Fruit fly (Drosophila melanogaster) whole organism, embryonic: ENCODE results near the gene Cpr67Fa2.

Experiments used
- Awh ChIP-seq: fragments of 200-800 bp; sonication (Bioruptor generic); IDR thresholded peaks from 2 replicates; pipeline ENCODE4, ENCODE4 v1.3.6; 2022; ENCODE audit warnings: missing biosample characterization, missing genetic modification characterization
- Bgb ChIP-seq: fragments of 200-800 bp; sonication (Bioruptor generic); IDR thresholded peaks from 2 replicates; pipeline ENCODE4 v1.3.6; 2022; ENCODE audit warnings: missing biosample characterization, missing genetic modification characterization; ENCODE audit not compliant: partially characterized antibody
- C15 ChIP-seq: fragments of 200-800 bp; sonication (Bioruptor generic); IDR thresholded peaks from 3 replicates; pipeline ENCODE4 v1.3.6; 2022; ENCODE audit warnings: missing biosample characterization, missing genetic modification characterization
- CG10147 ChIP-seq: fragments of 200-800 bp; sonication (Bioruptor generic); optimal IDR thresholded peaks from 2 replicates; lab custom pipeline; 2019; ENCODE audit warnings: missing biosample characterization, mild to moderate bottlenecking, missing genetic modification characterization, moderate library complexity
- CG10321 ChIP-seq: fragments of 200-800 bp; sonication (Bioruptor generic); IDR thresholded peaks from 2 replicates; pipeline ENCODE4 v1.3.6; 2022; ENCODE audit warnings: missing biosample characterization, missing genetic modification characterization
- CG10979 ChIP-seq: fragments of 200-800 bp; sonication (Bioruptor generic); optimal IDR thresholded peaks from 2 replicates; lab custom pipeline; 2018; ENCODE audit warnings: missing biosample characterization, mild to moderate bottlenecking, missing genetic modification characterization, moderate library complexity
- CG11695 ChIP-seq: fragments of 200-800 bp; sonication (Bioruptor generic); IDR thresholded peaks from 3 replicates; pipeline ENCODE4 v1.3.6; 2022; ENCODE audit warnings: missing biosample characterization, missing genetic modification characterization
- CG12104 ChIP-seq: fragments of 200-800 bp; sonication (Bioruptor generic); optimal IDR thresholded peaks from 3 replicates; lab custom pipeline; 2016; ENCODE audit warnings: missing biosample characterization, missing genetic modification characterization
- CG13894 ChIP-seq: fragments of 200-800 bp; sonication (Bioruptor generic); optimal IDR thresholded peaks from 3 replicates; lab custom pipeline; 2018; ENCODE audit warnings: missing biosample characterization, mild to moderate bottlenecking, missing genetic modification characterization, moderate library complexity
- CG18262 ChIP-seq: fragments of 200-800 bp; optimal IDR thresholded peaks from 3 replicates; lab custom pipeline; 2019; ENCODE audit warnings: missing biosample characterization, mild to moderate bottlenecking, missing genetic modification characterization, moderate library complexity
- CG18599 ChIP-seq: fragments of 200-800 bp; sonication (Bioruptor generic); optimal IDR thresholded peaks from 3 replicates; lab custom pipeline; 2017; ENCODE audit warnings: missing biosample characterization, missing genetic modification characterization, mild to moderate bottlenecking, moderate library complexity, missing genetic modification reagents
- CG2199 ChIP-seq: fragments of 200-800 bp; sonication (Bioruptor generic); IDR thresholded peaks from 3 replicates; pipeline ENCODE4 v1.3.6; 2022; ENCODE audit warnings: missing biosample characterization, missing genetic modification characterization
- CG31224 ChIP-seq: fragments of 200-800 bp; sonication (Bioruptor generic); IDR thresholded peaks from 2 replicates; pipeline ENCODE4 v1.3.6; 2022; ENCODE audit warnings: missing biosample characterization, missing genetic modification characterization
- CG34422 ChIP-seq: fragments of 200-800 bp; sonication (Bioruptor generic); IDR thresholded peaks from 3 replicates; pipeline ENCODE4 v1.3.6; 2022; ENCODE audit warnings: missing biosample characterization, missing genetic modification characterization
- CG7372 ChIP-seq: fragments of 200-800 bp; sonication (Bioruptor generic); IDR thresholded peaks from 2 replicates; pipeline ENCODE4 v1.3.6; 2022; ENCODE audit warnings: missing biosample characterization, missing genetic modification characterization
- Hey ChIP-seq: fragments of 200-800 bp; sonication (Bioruptor generic); optimal IDR thresholded peaks from 3 replicates; lab custom pipeline; 2018; ENCODE audit warnings: missing biosample characterization, mild to moderate bottlenecking, missing genetic modification characterization
- Mrtf ChIP-seq: fragments of 200-800 bp; sonication (Bioruptor generic); IDR thresholded peaks from 3 replicates; pipeline ENCODE4 v1.3.6; 2022; ENCODE audit warnings: missing biosample characterization, missing genetic modification characterization
- Six4 ChIP-seq: fragments of 200-800 bp; sonication (Bioruptor generic); optimal IDR thresholded peaks from 2 replicates; lab custom pipeline; 2016; ENCODE audit warnings: missing biosample characterization, missing genetic modification characterization
- Trl ChIP-seq, 3 experiments: fragments of >200 bp in 2 of 3; fragments of 200-800 bp in 1 of 3; sonication (Bioruptor generic) in 1 of 3; optimal IDR thresholded peaks; 2 replicates in 1 of 3; 3 replicates in 2 of 3; lab custom pipeline; 2016 to 2017; ENCODE audit warnings: missing biosample characterization in 1 of 3, missing genetic modification characterization in 1 of 3
- ab ChIP-seq: fragments of 200-800 bp; sonication (Bioruptor generic); optimal IDR thresholded peaks from 2 replicates; lab custom pipeline; 2016; ENCODE audit warnings: missing biosample characterization, missing genetic modification characterization
- abd-A ChIP-seq: fragments of 200-800 bp; sonication (Bioruptor generic); optimal IDR thresholded peaks from 3 replicates; lab custom pipeline; 2019; ENCODE audit warnings: missing biosample characterization, mild to moderate bottlenecking, missing genetic modification characterization, moderate library complexity
- chm ChIP-seq: fragments of 200-800 bp; sonication (Bioruptor generic); IDR thresholded peaks from 2 replicates; pipeline ENCODE4 v1.3.6; 2022; ENCODE audit warnings: missing biosample characterization, missing genetic modification characterization
- croc ChIP-seq: fragments of 200-800 bp; sonication (Bioruptor generic); conservative IDR thresholded peaks from 3 replicates; pipeline ENCODE4 v1.3.6; 2022; ENCODE audit warnings: missing biosample characterization, missing genetic modification characterization
- crol ChIP-seq: fragments of 200-800 bp; sonication (Bioruptor generic); IDR thresholded peaks from 2 replicates; pipeline ENCODE4 v1.3.6; 2022; ENCODE audit warnings: missing biosample characterization, missing genetic modification characterization
- cwo ChIP-seq: fragments of 200-800 bp; sonication (Bioruptor generic); optimal IDR thresholded peaks from 3 replicates; lab custom pipeline; 2017; ENCODE audit warnings: missing biosample characterization, missing genetic modification characterization, mild to moderate bottlenecking, moderate library complexity, missing genetic modification reagents
- dm ChIP-seq: fragments of 200-800 bp; sonication (Bioruptor generic); optimal IDR thresholded peaks from 3 replicates; lab custom pipeline; 2016; ENCODE audit warnings: missing biosample characterization, missing genetic modification characterization
- dmrt11E ChIP-seq: fragments of 200-800 bp; sonication (Bioruptor generic); optimal IDR thresholded peaks from 3 replicates; lab custom pipeline; 2018; ENCODE audit warnings: missing biosample characterization, mild to moderate bottlenecking, missing genetic modification characterization, moderate library complexity
- kni ChIP-seq: fragments of 200-800 bp; sonication (Bioruptor generic); optimal IDR thresholded peaks from 3 replicates; lab custom pipeline; 2017; ENCODE audit warnings: mild to moderate bottlenecking, missing biosample characterization, missing genetic modification reagents, missing genetic modification characterization
- mirr ChIP-seq: fragments of 200-800 bp; sonication (Bioruptor generic); optimal IDR thresholded peaks from 3 replicates; lab custom pipeline; 2018; ENCODE audit warnings: missing biosample characterization, mild to moderate bottlenecking, missing genetic modification characterization
- nerfin-1 ChIP-seq: fragments of 200-800 bp; sonication (Bioruptor generic); optimal IDR thresholded peaks from 3 replicates; lab custom pipeline; 2019; ENCODE audit warnings: missing biosample characterization, mild to moderate bottlenecking, missing genetic modification characterization, moderate library complexity
- nom ChIP-seq: fragments of 200-800 bp; sonication (Bioruptor generic); optimal IDR thresholded peaks from 2 replicates; lab custom pipeline; 2017; ENCODE audit warnings: missing biosample characterization, missing genetic modification characterization, mild to moderate bottlenecking, moderate library complexity, missing genetic modification reagents
- oc ChIP-seq: fragments of 200-800 bp; sonication (Bioruptor generic); optimal IDR thresholded peaks from 2 replicates; lab custom pipeline; 2018; ENCODE audit warnings: missing biosample characterization, mild to moderate bottlenecking, missing genetic modification characterization, moderate library complexity
- onecut ChIP-seq: fragments of 200-800 bp; sonication (Bioruptor generic); IDR thresholded peaks from 2 replicates; pipeline ENCODE4 v1.3.6; 2022; ENCODE audit warnings: missing biosample characterization, missing genetic modification characterization
- pan ChIP-seq, 4 experiments: fragments of >200 bp in 3 of 4; fragments of 200-800 bp in 1 of 4; sonication (Bioruptor generic) in 1 of 4; optimal IDR thresholded peaks in 3 of 4; IDR thresholded peaks in 1 of 4; 2 replicates each; pipeline versions ENCODE4 v1.3.6 to Lab custom; 2017 to 2022; ENCODE audit warnings: missing biosample characterization in 2 of 4, missing genetic modification characterization in 2 of 4, mixed read lengths in 1 of 4
- prd ChIP-seq, 3 experiments: fragments of >200 bp in 2 of 3; fragments of 200-800 bp in 1 of 3; sonication (Bioruptor generic) in 1 of 3; optimal IDR thresholded peaks in 2 of 3; IDR thresholded peaks in 1 of 3; 2 replicates in 2 of 3; 3 replicates in 1 of 3; pipeline versions ENCODE4 v1.3.6 to Lab custom; 2017 to 2022; ENCODE audit warnings: missing biosample characterization in 1 of 3, missing genetic modification characterization in 1 of 3
- pros ChIP-seq: fragments of 200-800 bp; sonication (Bioruptor generic); optimal IDR thresholded peaks from 3 replicates; lab custom pipeline; 2019; ENCODE audit warnings: missing biosample characterization, mild to moderate bottlenecking, missing genetic modification characterization, moderate library complexity
- ranshi ChIP-seq: fragments of 200-800 bp; sonication (Bioruptor generic); IDR thresholded peaks from 2 replicates; pipeline ENCODE4 v1.3.6; 2022; ENCODE audit warnings: missing biosample characterization, missing genetic modification characterization
- sd ChIP-seq: fragments of 200-800 bp; sonication (Bioruptor generic); optimal IDR thresholded peaks from 3 replicates; lab custom pipeline; 2018; ENCODE audit warnings: missing biosample characterization, mild to moderate bottlenecking, missing genetic modification characterization, moderate library complexity
- sens ChIP-seq: fragments of 200-800 bp; sonication (Bioruptor generic); peaks from one replicate; lab custom pipeline; 2016; ENCODE audit warnings: missing biosample characterization, missing genetic modification characterization
- tio ChIP-seq: fragments of 200-800 bp; sonication (Bioruptor generic); optimal IDR thresholded peaks from 2 replicates; lab custom pipeline; 2017; ENCODE audit warnings: missing biosample characterization, missing genetic modification characterization, inconsistent platforms
- vvl ChIP-seq: fragments of 200-800 bp; sonication (Bioruptor generic); IDR thresholded peaks from 2 replicates; pipeline ENCODE4 v1.3.6; 2022; ENCODE audit warnings: missing biosample characterization, missing genetic modification characterization
- yki ChIP-seq: fragments of >200 bp; optimal IDR thresholded peaks from 3 replicates; lab custom pipeline; 2018
- zen ChIP-seq: fragments of 200-800 bp; sonication (Bioruptor generic); optimal IDR thresholded peaks from 3 replicates; lab custom pipeline; 2018; ENCODE audit warnings: missing biosample characterization, mild to moderate bottlenecking, missing genetic modification characterization, moderate library complexity
- zen2 ChIP-seq: fragments of 200-800 bp; sonication (Bioruptor generic); IDR thresholded peaks from 3 replicates; pipeline ENCODE4 v1.3.6; 2022; ENCODE audit warnings: missing biosample characterization, missing genetic modification characterization; ENCODE audit not compliant: partially characterized antibody

Gene Cpr67Fa2

DNA sequence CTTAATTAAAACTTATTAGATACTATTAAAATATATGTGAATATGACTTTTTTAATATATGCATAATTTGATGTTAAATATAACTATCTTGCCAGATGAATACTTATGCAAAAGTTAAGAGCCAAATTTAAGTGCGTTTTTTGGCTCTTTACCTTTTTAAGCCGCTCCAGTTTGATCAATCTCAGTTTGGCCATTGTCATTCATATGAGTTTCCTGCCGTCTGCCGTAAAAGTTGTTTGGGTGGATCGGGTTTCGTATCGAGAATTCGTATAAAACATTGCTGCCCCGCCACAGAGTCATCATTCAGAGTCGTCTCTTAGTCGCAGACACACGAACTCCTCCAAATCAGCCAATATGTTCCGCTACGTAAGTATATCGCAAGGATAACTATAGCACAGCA lies at the start of gene Cpr67Fa2:
Gene Cpr67Fa2 (plus strand): TSS at position 301 of the 400 bp plus-strand sequence.
- no peak for TF ChIP-seq Mrtf (GFP tag; lab: Robert Waterston, UW)
- TF ChIP-seq CG18262 (tag; lab: Kevin White, UChicago) = no peak
- no peak for TF ChIP-seq CG12104 (GFP tag; lab: Kevin White, UChicago)
- no peak for TF ChIP-seq zen2 (GFP tag; lab: Robert Waterston, UW)
- TF ChIP-seq onecut (GFP tag; lab: Robert Waterston, UW) = no peak
- no peak for TF ChIP-seq croc (GFP tag; lab: Robert Waterston, UW)
- TF ChIP-seq CG18599 (GFP tag; lab: Kevin White, UChicago) = no peak
- TF ChIP-seq zen (tag; lab: Kevin White, UChicago) = no peak

DNA sequence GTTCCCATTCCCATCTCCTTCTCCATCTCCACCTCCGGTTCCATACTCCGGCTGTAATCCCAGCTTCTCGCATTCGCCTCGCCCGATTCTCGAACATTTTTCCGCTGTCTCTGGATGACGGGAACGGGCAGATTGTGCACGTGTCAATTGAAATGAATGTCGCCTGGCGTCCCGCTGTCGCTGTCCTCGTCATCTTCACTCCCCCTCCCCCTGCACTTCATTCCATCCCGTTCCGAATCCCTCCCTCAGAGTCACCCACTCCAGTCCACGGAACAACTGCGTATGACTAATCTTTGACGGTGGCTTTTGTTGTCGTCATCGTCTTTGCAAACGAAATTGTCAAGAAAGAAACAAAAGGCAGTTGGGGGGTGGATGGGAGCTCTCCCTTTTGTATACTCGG lies 49.6 kb upstream of the Cpr67Fa2 start:
- TF ChIP-seq nom (GFP tag; lab: Kevin White, UChicago) (peak; percentile 33), C15 (no peak), oc (tag; lab: Kevin White, UChicago) (peak; percentile 58), Hey (tag; lab: Kevin White, UChicago) (peak; percentile 95), Bgb (GFP tag; lab: Robert Waterston, UW) (peak; percentile 35; the same call in 1 of the 2 replicates), CG7372 (GFP tag; lab: Robert Waterston, UW) (no peak), CG10321 (GFP tag; lab: Robert Waterston, UW) (0 out of 2 replicates have a peak, but pooled peaks have one; percentile 6), dmrt11E (tag; lab: Kevin White, UChicago) (no peak), ranshi (GFP tag; lab: Robert Waterston, UW) (0 out of 2 replicates have a peak, but pooled peaks have one; percentile 6), CG13894 (tag; lab: Kevin White, UChicago) (peak; percentile 21), pros (GFP tag; lab: Kevin White, UChicago) (peak; percentile 78), crol (GFP tag; lab: Robert Waterston, UW) (peak; percentile 71), CG2199 (0 out of 3 replicates have a peak, but pooled peaks have one; percentile 53), mirr (GFP tag; lab: Kevin White, UChicago) (peak; percentile 17), vvl (GFP tag; lab: Robert Waterston, UW) (0 out of 2 replicates have a peak, but pooled peaks have one; percentile 12), abd-A (peak; percentile 76), dm (GFP tag; lab: Kevin White, UChicago) (no peak), prd (optimal IDR thresholded peaks at IDR 0.05; lab: Kevin White, UChicago) (no peak), prd (GFP tag; IDR thresholded peaks at IDR 0.05; lab: Robert Waterston, UW) (peak; percentile 28; the same call in 1 of the 3 replicates)
- TF ChIP-seq, all 482 proteins: peak for 14

DNA sequence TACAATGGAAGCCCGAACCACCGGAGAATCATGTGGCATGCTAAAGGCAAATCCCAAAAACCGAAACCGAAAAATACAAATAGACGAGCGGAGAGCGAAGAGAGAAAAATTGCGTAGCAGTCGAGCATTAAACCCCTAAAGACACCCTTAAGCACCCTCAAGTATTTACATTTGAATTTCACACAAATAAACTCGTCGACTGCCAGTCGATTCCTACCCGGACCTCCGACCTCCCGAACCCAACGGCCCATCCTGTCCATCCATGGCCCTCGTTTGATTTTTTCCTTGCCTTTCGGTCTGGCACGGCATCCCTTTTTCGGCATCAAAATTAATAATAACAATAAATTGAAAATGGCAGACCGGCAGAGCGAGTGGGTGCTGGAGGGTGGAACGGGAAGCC lies 48.7 kb upstream of the Cpr67Fa2 start:
- no peak for TF ChIP-seq tio (GFP tag; lab: Kevin White, UChicago)
- TF ChIP-seq sd (tag; lab: Kevin White, UChicago) = peak; percentile 11
- peak; percentile 26 for TF ChIP-seq nerfin-1
- TF ChIP-seq chm (GFP tag; lab: Robert Waterston, UW) = 0 out of 2 replicates have a peak, but pooled peaks have one; percentile 23
- TF ChIP-seq Hey (tag; lab: Kevin White, UChicago) = peak; percentile 23
- TF ChIP-seq abd-A = peak; percentile 85
- TF ChIP-seq Six4 (GFP tag; lab: Kevin White, UChicago) = no peak
- TF ChIP-seq CG11695 (GFP tag; lab: Robert Waterston, UW) = no peak
- TF ChIP-seq Trl (optimal IDR thresholded peaks at IDR 0.05; lab: Kevin White, UChicago) = peak in 1 of 2 experiments; percentile 12
- TF ChIP-seq Trl (GFP tag; optimal IDR thresholded peaks at IDR 0.05; lab: Kevin White, UChicago) = no peak
- no peak for TF ChIP-seq yki (lab: Kevin White, UChicago)
- TF ChIP-seq crol (GFP tag; lab: Robert Waterston, UW) = peak; percentile 21; the same call in 1 of the 2 replicates
- peak; percentile 81; the same call in 1 of the 3 replicates for TF ChIP-seq CG2199
- TF ChIP-seq pros (GFP tag; lab: Kevin White, UChicago) = peak; percentile 97
- no peak for TF ChIP-seq Awh (GFP tag; lab: Robert Waterston, UW)
- no peak for TF ChIP-seq CG34422
- TF ChIP-seq ab = no peak
- TF ChIP-seq pan (optimal IDR thresholded peaks at IDR 0.05; lab: Kevin White, UChicago) = no peak
- no peak for TF ChIP-seq pan (GFP tag; optimal IDR thresholded peaks at IDR 0.05 in 1 of 2, IDR thresholded peaks at IDR 0.05 in 1 of 2)
- no peak for TF ChIP-seq CG10147
- no peak for TF ChIP-seq cwo (GFP tag; lab: Kevin White, UChicago)
- peak; percentile 51 for TF ChIP-seq kni (GFP tag; lab: Kevin White, UChicago)
- TF ChIP-seq CG10979 (tag; lab: Kevin White, UChicago) = no peak
- peak; percentile 7 for TF ChIP-seq oc (tag; lab: Kevin White, UChicago)
- TF ChIP-seq sens = no peak
- TF ChIP-seq CG31224 (GFP tag; lab: Robert Waterston, UW) = 0 out of 2 replicates have a peak, but pooled peaks have one; percentile 67
